Worm (Caenorhabditis elegans) whole organism, late embryonic: ENCODE measurements around the gene faxc-1.
A peak's percentile ranks its signal among the peaks of the same experiment; 100 is the strongest.

Source experiments
- K09A11.1 ChIP-seq: sonication (generic microtip); optimal IDR thresholded peaks from 2 replicates; lab custom pipeline; 2017; ENCODE audit warnings: antibody characterized with exemption, mild to moderate bottlenecking, missing genetic modification characterization, missing compliant biosample characterization; ENCODE audit not compliant: insufficient read depth
- T23F11.4 ChIP-seq: fragments of 200-800 bp; sonication (Bioruptor generic); optimal IDR thresholded peaks from 2 replicates; lab custom pipeline; 2018; ENCODE audit warnings: mild to moderate bottlenecking, missing genetic modification characterization, missing compliant biosample characterization
- Y22D7AL.16 ChIP-seq: sonication (generic microtip); optimal IDR thresholded peaks from 2 replicates; lab custom pipeline; 2016; ENCODE audit warnings: missing genetic modification characterization, missing compliant biosample characterization
- ceh-14 ChIP-seq: sonication (generic microtip); optimal IDR thresholded peaks from 2 replicates; lab custom pipeline; 2016; ENCODE audit warnings: missing genotype, missing genetic modification characterization, missing compliant biosample characterization
- ceh-19 ChIP-seq: fragments of 200-800 bp; sonication (Bioruptor generic); optimal IDR thresholded peaks from 2 replicates; lab custom pipeline; 2018; ENCODE audit warnings: mild to moderate bottlenecking, missing genetic modification characterization, missing compliant biosample characterization
- ceh-22 ChIP-seq: sonication (generic microtip); optimal IDR thresholded peaks from 2 replicates; lab custom pipeline; 2017; ENCODE audit warnings: missing biosample characterization, missing genetic modification characterization
- ceh-31 ChIP-seq: sonication (generic microtip); optimal IDR thresholded peaks from 2 replicates; lab custom pipeline; 2016; ENCODE audit warnings: missing genetic modification characterization, missing compliant biosample characterization
- ceh-34 ChIP-seq: sonication (generic microtip); optimal IDR thresholded peaks from 2 replicates; lab custom pipeline; 2016; ENCODE audit warnings: mild to moderate bottlenecking, missing genetic modification characterization, missing compliant biosample characterization
- ceh-48 ChIP-seq: sonication (generic microtip); optimal IDR thresholded peaks from 2 replicates; lab custom pipeline; 2016; ENCODE audit warnings: missing genetic modification characterization, inconsistent platforms, missing compliant biosample characterization
- ceh-6 ChIP-seq: fragments of 200-800 bp; sonication (Bioruptor generic); optimal IDR thresholded peaks from 2 replicates; lab custom pipeline; 2018; ENCODE audit warnings: mild to moderate bottlenecking, missing genetic modification characterization, missing compliant biosample characterization
- ceh-9 ChIP-seq: sonication (generic microtip); optimal IDR thresholded peaks from 2 replicates; lab custom pipeline; 2016; ENCODE audit warnings: mild to moderate bottlenecking, missing genetic modification characterization, inconsistent platforms, missing compliant biosample characterization
- dmd-4 ChIP-seq: sonication (generic microtip); optimal IDR thresholded peaks from 2 replicates; lab custom pipeline; 2016; ENCODE audit warnings: borderline replicate concordance, missing genetic modification characterization, missing compliant biosample characterization
- dve-1 ChIP-seq: sonication (generic microtip); optimal IDR thresholded peaks from 2 replicates; lab custom pipeline; 2017; ENCODE audit warnings: antibody characterized with exemption, mild to moderate bottlenecking, missing genetic modification characterization, missing compliant biosample characterization
- elt-2 ChIP-seq: sonication (generic microtip); optimal IDR thresholded peaks from 2 replicates; lab custom pipeline; 2016; ENCODE audit warnings: missing genetic modification reagents, missing genetic modification characterization, missing compliant biosample characterization
- elt-4 ChIP-seq: sonication (generic microtip); optimal IDR thresholded peaks from 2 replicates; lab custom pipeline; 2016; ENCODE audit warnings: missing genetic modification characterization, missing compliant biosample characterization
- ets-4 ChIP-seq: sonication (generic microtip); optimal IDR thresholded peaks from 2 replicates; lab custom pipeline; 2016; ENCODE audit warnings: missing genetic modification characterization, missing compliant biosample characterization
- fax-1 ChIP-seq: sonication (generic microtip); optimal IDR thresholded peaks from 2 replicates; lab custom pipeline; 2016; ENCODE audit warnings: missing genotype, missing genetic modification characterization, missing compliant biosample characterization
- fkh-6 ChIP-seq: sonication (generic microtip); optimal IDR thresholded peaks from 2 replicates; lab custom pipeline; 2016; ENCODE audit warnings: missing genetic modification characterization, missing compliant biosample characterization
- hlh-15 ChIP-seq: sonication (generic microtip); optimal IDR thresholded peaks from 2 replicates; lab custom pipeline; 2016; ENCODE audit warnings: missing genetic modification characterization, missing compliant biosample characterization
- hlh-30 ChIP-seq: sonication (generic microtip); optimal IDR thresholded peaks from 2 replicates; lab custom pipeline; 2017; ENCODE audit warnings: antibody characterized with exemption, missing genetic modification characterization, missing compliant biosample characterization; ENCODE audit not compliant: insufficient read depth
- hlh-6 ChIP-seq: sonication (generic microtip); optimal IDR thresholded peaks from 2 replicates; lab custom pipeline; 2016; ENCODE audit warnings: missing genotype, missing genetic modification characterization, missing compliant biosample characterization
- hlh-8 ChIP-seq: sonication (generic microtip); optimal IDR thresholded peaks from 2 replicates; lab custom pipeline; 2016; ENCODE audit warnings: missing genotype, missing genetic modification characterization, missing compliant biosample characterization
- nfya-1 ChIP-seq: sonication (generic microtip); optimal IDR thresholded peaks from 2 replicates; lab custom pipeline; 2017; ENCODE audit warnings: missing genetic modification characterization, mild to moderate bottlenecking, missing compliant biosample characterization, antibody characterized with exemption, moderate library complexity
- npax-4 ChIP-seq: sonication (generic microtip); optimal IDR thresholded peaks from 2 replicates; lab custom pipeline; 2016; ENCODE audit warnings: missing genetic modification characterization, missing compliant biosample characterization
- odd-2 ChIP-seq: sonication (generic microtip); optimal IDR thresholded peaks from 2 replicates; lab custom pipeline; 2017; ENCODE audit warnings: antibody characterized with exemption, mild to moderate bottlenecking, missing genetic modification characterization, missing compliant biosample characterization
- pat-9 ChIP-seq: fragments of 200-800 bp; sonication (Bioruptor generic); optimal IDR thresholded peaks from 2 replicates; lab custom pipeline; 2018; ENCODE audit warnings: mild to moderate bottlenecking, missing genetic modification characterization, moderate library complexity, missing compliant biosample characterization
- pax-1 ChIP-seq: fragments of 150-350 bp; optimal IDR thresholded peaks from 2 replicates; lab custom pipeline; 2014; ENCODE audit warnings: missing biosample characterization, missing genetic modification characterization
- pha-2 ChIP-seq: sonication (generic microtip); optimal IDR thresholded peaks from 2 replicates; lab custom pipeline; 2017; ENCODE audit warnings: mild to moderate bottlenecking, missing genetic modification characterization, missing compliant biosample characterization
- pros-1 ChIP-seq: fragments of 150-350 bp; optimal IDR thresholded peaks from 2 replicates; lab custom pipeline; 2014; ENCODE audit warnings: missing biosample characterization, missing genetic modification reagents, missing genetic modification characterization
- rnt-1 ChIP-seq: sonication (generic microtip); optimal IDR thresholded peaks from 2 replicates; lab custom pipeline; 2016; ENCODE audit warnings: missing genetic modification characterization, missing compliant biosample characterization
- sox-2 ChIP-seq: fragments of 200-800 bp; sonication (Bioruptor generic); IDR thresholded peaks from 2 replicates; pipeline ENCODE4 v1.3.6; 2022; ENCODE audit warnings: missing genetic modification reagents, missing genetic modification characterization, missing compliant biosample characterization
- syd-9 ChIP-seq: sonication (generic microtip); optimal IDR thresholded peaks from 2 replicates; lab custom pipeline; 2016; ENCODE audit warnings: mild to moderate bottlenecking, missing genetic modification characterization, moderate library complexity, missing compliant biosample characterization
- tbx-7 ChIP-seq: sonication (generic microtip); optimal IDR thresholded peaks from 2 replicates; lab custom pipeline; 2016; ENCODE audit warnings: missing genotype, missing genetic modification characterization, missing compliant biosample characterization
- unc-42 ChIP-seq: sonication (generic microtip); optimal IDR thresholded peaks from 2 replicates; lab custom pipeline; 2016; ENCODE audit warnings: missing genotype, missing genetic modification characterization, missing compliant biosample characterization

The faxc-1 gene

DNA sequence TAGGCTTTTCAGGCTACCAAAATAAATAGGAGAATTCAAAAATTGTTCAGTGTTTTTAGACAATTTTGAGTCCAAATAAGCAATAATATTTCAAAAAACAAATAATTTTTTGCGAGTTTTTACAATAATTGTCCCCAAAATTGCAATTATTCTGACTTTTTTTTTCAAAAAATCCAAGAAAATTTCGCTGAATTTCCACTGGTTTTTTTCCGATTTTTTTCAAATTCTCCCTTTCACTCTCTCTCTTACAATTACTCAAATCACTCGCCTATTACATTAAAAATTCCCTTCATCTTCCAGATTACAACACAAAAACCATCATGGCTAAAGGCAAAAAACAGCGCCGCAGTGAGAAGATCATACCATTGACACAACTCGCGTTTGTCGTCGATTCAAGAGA is 25.1 kb downstream of the faxc-1 start, which contains the start of gene Y57A10A.31:
Gene Y57A10A.31 (plus strand): TSS at position 301 of the 400 bp plus-strand sequence.
- TF ChIP-seq K09A11.1 (tag; lab: Kevin White, UChicago) (no peak), dve-1 (tag; lab: Kevin White, UChicago) (no peak), ceh-19 (GFP tag; lab: Kevin White, UChicago) (no peak), odd-2 (tag; lab: Kevin White, UChicago) (no peak), ceh-31 (no peak), hlh-8 (tag; lab: Kevin White, UChicago) (no peak), nfya-1 (tag; lab: Kevin White, UChicago) (no peak)

DNA sequence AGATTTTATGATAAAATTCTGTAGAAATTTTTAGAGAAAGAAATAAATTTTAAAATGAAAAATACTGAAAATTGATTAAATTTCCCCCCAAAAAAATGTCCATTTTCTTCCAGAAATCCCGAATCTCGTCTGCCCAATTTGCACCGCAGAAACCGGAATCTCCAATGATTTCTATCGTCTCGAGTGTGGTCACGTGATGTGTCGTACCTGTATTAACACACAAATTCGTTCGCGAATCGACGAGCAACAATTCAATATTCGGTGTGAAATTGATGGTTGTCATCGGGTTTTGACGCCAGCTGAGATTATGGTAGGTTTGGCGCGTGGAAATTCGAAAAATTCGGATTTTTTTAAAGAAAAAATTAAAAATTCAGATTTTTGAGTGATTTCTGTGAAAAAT is 32.6 kb downstream of the faxc-1 start:
- TF ChIP-seq hlh-30 (tag; lab: Kevin White, UChicago) (peak; percentile 60), pax-1 (no peak)
- TF ChIP-seq, all 69 proteins: peak for 1

DNA sequence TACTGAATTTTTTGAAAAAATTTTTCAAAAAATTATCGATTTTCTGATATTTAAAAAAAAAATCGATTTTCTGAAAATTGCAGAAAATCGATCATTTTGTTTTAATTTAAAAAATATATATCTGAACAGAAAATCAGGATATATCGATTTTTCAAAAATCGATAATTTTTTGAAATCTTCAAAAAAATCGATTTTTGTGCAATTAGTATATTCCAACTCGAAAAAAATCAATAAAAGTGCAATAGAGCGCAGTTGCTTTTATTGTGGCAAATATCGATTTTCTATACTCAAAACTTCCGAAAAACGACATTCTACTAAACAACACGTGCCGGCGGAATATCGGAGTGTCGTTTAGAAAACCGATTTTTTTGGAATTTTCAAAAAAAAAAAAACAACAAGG is 36.7 kb downstream of the faxc-1 start:
- TF ChIP-seq ceh-48 (tag; lab: Kevin White, UChicago) (peak; percentile 3), pat-9 (tag; lab: Kevin White, UChicago) (no peak), hlh-6 (no peak), tbx-7 (tag; lab: Kevin White, UChicago) (no peak), ceh-34 (tag; lab: Kevin White, UChicago) (no peak), ceh-9 (no peak)

DNA sequence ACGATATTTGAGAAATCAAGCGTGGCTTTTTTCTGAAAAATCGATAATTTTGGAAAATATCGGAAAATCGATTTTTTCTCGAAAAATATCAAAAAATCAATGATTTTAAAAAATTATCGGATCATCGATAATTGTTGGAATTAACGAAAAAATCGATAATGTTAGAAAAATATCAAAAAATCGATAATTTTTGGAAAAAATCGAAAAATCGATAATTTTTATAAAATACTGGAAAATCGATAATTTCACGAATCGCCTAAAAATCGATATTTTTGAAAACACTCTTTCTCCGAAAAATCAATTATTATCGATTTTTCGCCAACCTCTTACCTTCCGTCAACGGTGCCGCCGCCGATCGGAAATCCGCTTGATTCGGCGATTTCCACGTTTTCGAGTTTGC is 37.2 kb downstream of the faxc-1 start:
- TF ChIP-seq pha-2 (tag; lab: Kevin White, UChicago) (no peak), ceh-48 (tag; lab: Kevin White, UChicago) (peak; percentile 68)
- TF ChIP-seq, all 69 proteins: peak for 1

DNA sequence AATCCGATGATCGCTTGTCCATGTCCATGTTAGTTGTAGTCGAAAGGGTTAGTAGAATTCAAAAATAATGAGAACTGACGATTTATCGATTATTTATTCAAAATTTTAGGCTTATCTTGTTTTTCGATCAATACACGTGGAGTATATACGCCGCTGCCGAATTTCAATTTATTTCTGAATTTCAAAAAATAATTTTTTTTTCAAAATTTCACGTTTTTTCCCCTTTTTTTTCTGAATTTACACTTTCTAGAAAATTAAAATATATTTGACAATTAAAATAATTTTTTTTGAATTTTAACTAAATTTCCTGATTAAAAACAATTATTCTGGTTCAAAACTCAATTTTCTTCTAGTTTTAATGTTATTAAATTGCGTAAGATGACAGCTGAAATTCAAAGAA is 38.4 kb downstream of the faxc-1 start, which contains the start of gene C50E10.1:
Gene C50E10.1 (minus strand): TSS at position 101 of the 400 bp plus-strand sequence.
- no peak for TF ChIP-seq sox-2
- no peak for TF ChIP-seq npax-4 (tag; lab: Kevin White, UChicago)
- TF ChIP-seq rnt-1 (tag; lab: Kevin White, UChicago): no peak
- no peak for TF ChIP-seq ceh-19 (GFP tag; lab: Kevin White, UChicago)
- no peak for TF ChIP-seq T23F11.4 (GFP tag; lab: Kevin White, UChicago)
- TF ChIP-seq hlh-15 (tag; lab: Kevin White, UChicago): no peak
- no peak for TF ChIP-seq ceh-14 (tag; lab: Kevin White, UChicago)
- no peak for TF ChIP-seq unc-42 (tag; lab: Kevin White, UChicago)
- TF ChIP-seq Y22D7AL.16 (tag; lab: Kevin White, UChicago): no peak
- no peak for TF ChIP-seq syd-9 (tag; lab: Kevin White, UChicago)
- no peak for TF ChIP-seq elt-4 (tag; lab: Kevin White, UChicago)
- TF ChIP-seq ceh-6: no peak
- no peak for TF ChIP-seq fkh-6
- no peak for TF ChIP-seq dmd-4 (tag; lab: Kevin White, UChicago)
- TF ChIP-seq fax-1 (tag; lab: Kevin White, UChicago): no peak
- no peak for TF ChIP-seq ets-4 (tag; lab: Kevin White, UChicago)
- no peak for TF ChIP-seq pros-1 (tag; lab: Kevin White, UChicago)
- TF ChIP-seq elt-2 (tag; lab: Kevin White, UChicago): no peak

DNA sequence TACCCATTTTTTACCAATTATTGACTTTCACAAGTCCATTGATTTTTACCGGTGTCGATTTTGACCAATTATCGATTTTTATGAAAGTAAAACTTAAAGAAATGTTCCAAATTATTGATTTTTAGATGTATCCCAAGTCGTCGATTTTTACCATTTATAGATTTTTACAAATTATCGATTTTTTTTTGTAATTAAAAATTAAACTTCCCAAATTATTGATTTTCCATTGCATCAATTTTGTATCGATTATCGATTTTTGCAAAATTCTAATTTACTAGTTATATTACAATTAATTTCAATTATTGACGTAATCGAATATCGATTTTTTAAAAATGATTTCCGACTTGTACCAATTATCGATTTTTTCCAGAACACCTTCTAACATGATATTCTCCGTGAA is 39.1 kb downstream of the faxc-1 start, which contains the start of gene sre-50:
Gene sre-50 (plus strand): TSS at position 384 of the 400 bp plus-strand sequence.
- TF ChIP-seq ceh-48 (tag; lab: Kevin White, UChicago): peak; percentile 16
- TF ChIP-seq ceh-22 (tag; lab: Kevin White, UChicago): no peak
